Fruit fly (Drosophila melanogaster) whole organism, larva: ENCODE measurements around the gene CG40813.
"Not testable (repeated sequence)": the region's sequence is repeated elsewhere in the genome, so short reads cannot be mapped to it uniquely, and the experiment has no call there.

ENCODE experiments used
- noc ChIP-seq: fragments of 200-800 bp; sonication (Bioruptor generic); optimal IDR thresholded peaks from 3 replicates; lab custom pipeline; 2019; ENCODE audit warnings: missing biosample characterization, mild to moderate bottlenecking, missing genetic modification characterization, moderate library complexity

CG40813 gene

dm6 chrX:22142758-22143157 is at the start of gene CG40813:
TSS of gene CG40813 (plus strand) at chrX:22143058.
- not testable (repeated sequence) for TF ChIP-seq noc

dm6 chrX:22147489-22147888 is 4.6 kb downstream of the CG40813 start, which contains the start of gene CG46504:
TSS of gene CG46504 (plus strand) at chrX:22147789.
- not testable (repeated sequence) for TF ChIP-seq noc

- TF ChIP-seq noc, result not testable (repeated sequence)
Observed at dm6 chrX:22152542-22152941, 9.7 kb downstream of the CG40813 start, which contains the start of gene CG46505. TSS of gene CG46505 (plus strand) at chrX:22152842.

dm6 chrX:22157587-22157986 is 14.7 kb downstream of the CG40813 start, which contains the start of gene CG46506:
TSS of gene CG46506 (plus strand) at chrX:22157887.
- not testable (repeated sequence) for TF ChIP-seq noc

- TF ChIP-seq noc, result not testable (repeated sequence)
Observed at dm6 chrX:22162623-22163022, 19.8 kb downstream of the CG40813 start, which contains the start of gene CG46507. TSS of gene CG46507 (plus strand) at chrX:22162923.

- not testable (repeated sequence) for TF ChIP-seq noc
Observed at dm6 chrX:22167355-22167754, 24.5 kb downstream of the CG40813 start, which contains the start of gene CG46508. TSS of gene CG46508 (plus strand) at chrX:22167655.

dm6 chrX:22172341-22172740 is 29.5 kb downstream of the CG40813 start, which contains the start of gene CG46509:
TSS of gene CG46509 (plus strand) at chrX:22172641.
- not testable (repeated sequence) for TF ChIP-seq noc

dm6 chrX:22177205-22177604 is 34.3 kb downstream of the CG40813 start, which contains the start of gene CG46510:
TSS of gene CG46510 (plus strand) at chrX:22177505.
- TF ChIP-seq noc, result not testable (repeated sequence)

dm6 chrX:22182193-22182592 is 39.3 kb downstream of the CG40813 start, which contains the start of gene CG46511:
TSS of gene CG46511 (plus strand) at chrX:22182493.
- not testable (repeated sequence) for TF ChIP-seq noc

dm6 chrX:22187070-22187469 is 44.2 kb downstream of the CG40813 start, which contains the start of gene CG46512:
TSS of gene CG46512 (plus strand) at chrX:22187370.
- not testable (repeated sequence) for TF ChIP-seq noc

- TF ChIP-seq noc, result not testable (repeated sequence)
Observed at dm6 chrX:22191973-22192372, 49.1 kb downstream of the CG40813 start, which contains the start of gene CG46513. TSS of gene CG46513 (plus strand) at chrX:22192273.
